Fruit fly (Drosophila melanogaster) whole organism, embryonic: ENCODE measurements around the gene Ogdh.

Experiments used
- Asciz ChIP-seq: fragments of 200-800 bp; sonication (Bioruptor generic); optimal IDR thresholded peaks from 2 replicates; lab custom pipeline; 2017; ENCODE audit warnings: missing biosample characterization, mild to moderate bottlenecking, missing genetic modification characterization, missing genetic modification reagents
- B-H2 ChIP-seq: fragments of 200-800 bp; sonication (Bioruptor generic); optimal IDR thresholded peaks from 2 replicates; lab custom pipeline; 2018; ENCODE audit warnings: missing biosample characterization, mild to moderate bottlenecking, missing genetic modification characterization
- Bgb ChIP-seq: fragments of 200-800 bp; sonication (Bioruptor generic); IDR thresholded peaks from 2 replicates; pipeline ENCODE4 v1.3.6; 2022; ENCODE audit warnings: missing biosample characterization, missing genetic modification characterization; ENCODE audit not compliant: partially characterized antibody
- Blimp-1 ChIP-seq: fragments of 200-800 bp; sonication (Bioruptor generic); optimal IDR thresholded peaks from 3 replicates; lab custom pipeline; 2018; ENCODE audit warnings: missing biosample characterization, missing genetic modification characterization, mild to moderate bottlenecking, moderate library complexity, missing genetic modification reagents
- Bteb2 ChIP-seq: fragments of 200-800 bp; sonication (Bioruptor generic); optimal IDR thresholded peaks from 2 replicates; lab custom pipeline; 2016; ENCODE audit warnings: missing biosample characterization, missing genetic modification characterization
- CG11696 ChIP-seq: fragments of 200-800 bp; sonication (Bioruptor generic); IDR thresholded peaks from 2 replicates; pipeline ENCODE4 v1.3.6; 2022; ENCODE audit warnings: missing biosample characterization, missing genetic modification characterization
- CG12104 ChIP-seq: fragments of 200-800 bp; sonication (Bioruptor generic); optimal IDR thresholded peaks from 3 replicates; lab custom pipeline; 2016; ENCODE audit warnings: missing biosample characterization, missing genetic modification characterization
- CG12155 ChIP-seq: fragments of 200-800 bp; sonication (Bioruptor generic); optimal IDR thresholded peaks from 3 replicates; lab custom pipeline; 2016; ENCODE audit warnings: missing biosample characterization, missing genetic modification characterization
- CG12299 ChIP-seq: fragments of 200-800 bp; sonication (Bioruptor generic); optimal IDR thresholded peaks from 2 replicates; lab custom pipeline; 2018; ENCODE audit warnings: missing biosample characterization, mild to moderate bottlenecking, missing genetic modification characterization
- CG15073 ChIP-seq: fragments of 200-800 bp; sonication (Bioruptor generic); optimal IDR thresholded peaks from 2 replicates; lab custom pipeline; 2016; ENCODE audit warnings: missing biosample characterization, missing genetic modification characterization
- CG16863 ChIP-seq: fragments of 200-800 bp; sonication (Bioruptor generic); optimal IDR thresholded peaks from 3 replicates; lab custom pipeline; 2016; ENCODE audit warnings: missing biosample characterization, missing genetic modification characterization
- CG17328 ChIP-seq: fragments of 200-800 bp; sonication (Bioruptor generic); IDR thresholded peaks from 2 replicates; pipeline ENCODE4 v1.3.6; 2022; ENCODE audit warnings: missing biosample characterization, missing genetic modification characterization
- CG2120 ChIP-seq: fragments of 200-800 bp; sonication (Bioruptor generic); optimal IDR thresholded peaks from 3 replicates; lab custom pipeline; 2016; ENCODE audit warnings: missing biosample characterization, missing genetic modification characterization
- CG2202 ChIP-seq: fragments of 200-800 bp; sonication (Bioruptor generic); optimal IDR thresholded peaks from 2 replicates; lab custom pipeline; 2018; ENCODE audit warnings: missing biosample characterization, mild to moderate bottlenecking, missing genetic modification characterization
- CG2712 ChIP-seq: fragments of 200-800 bp; optimal IDR thresholded peaks from 3 replicates; lab custom pipeline; 2019; ENCODE audit warnings: missing biosample characterization, mild to moderate bottlenecking, missing genetic modification characterization, moderate library complexity
- CG3065 ChIP-seq: fragments of 200-800 bp; sonication (Bioruptor generic); optimal IDR thresholded peaks from 2 replicates; lab custom pipeline; 2016; ENCODE audit warnings: missing biosample characterization, missing genetic modification characterization
- CG43689 ChIP-seq: fragments of 200-800 bp; sonication (Bioruptor generic); IDR thresholded peaks from 2 replicates; pipeline ENCODE4 v1.3.6; 2022; ENCODE audit warnings: missing biosample characterization, missing genetic modification characterization
- CG7271 ChIP-seq: fragments of 200-800 bp; sonication (Bioruptor generic); optimal IDR thresholded peaks from 2 replicates; lab custom pipeline; 2018; ENCODE audit warnings: missing biosample characterization, mild to moderate bottlenecking, missing genetic modification characterization, moderate library complexity
- CG7556 ChIP-seq: fragments of 200-800 bp; sonication (Bioruptor generic); optimal IDR thresholded peaks from 2 replicates; lab custom pipeline; 2017; ENCODE audit warnings: missing biosample characterization, mild to moderate bottlenecking, missing genetic modification characterization
- CG8388 ChIP-seq: fragments of 200-800 bp; sonication (Bioruptor generic); optimal IDR thresholded peaks from 2 replicates; lab custom pipeline; 2019; ENCODE audit warnings: missing biosample characterization, mild to moderate bottlenecking, missing genetic modification characterization, moderate library complexity
- CG9932 ChIP-seq: fragments of 200-800 bp; sonication (Bioruptor generic); IDR thresholded peaks from 2 replicates; pipeline ENCODE4 v1.3.6; 2022; ENCODE audit warnings: missing biosample characterization, missing genetic modification characterization
- Camta ChIP-seq: fragments of 200-800 bp; sonication (Bioruptor generic); optimal IDR thresholded peaks from 2 replicates; lab custom pipeline; 2016; ENCODE audit warnings: missing biosample characterization, missing genetic modification characterization
- CkIIα-i1 ChIP-seq: fragments of 200-800 bp; sonication (Bioruptor generic); IDR thresholded peaks from 2 replicates; pipeline ENCODE4 v1.3.6; 2022; ENCODE audit warnings: missing biosample characterization, missing genetic modification characterization
- Dad ChIP-seq: fragments of 200-800 bp; sonication (Bioruptor generic); optimal IDR thresholded peaks from 3 replicates; lab custom pipeline; 2016; ENCODE audit warnings: missing biosample characterization, missing genetic modification characterization
- Hand ChIP-seq: fragments of 200-800 bp; sonication (Bioruptor generic); optimal IDR thresholded peaks from 2 replicates; lab custom pipeline; 2017; ENCODE audit warnings: mild to moderate bottlenecking, missing biosample characterization, missing genetic modification reagents, missing genetic modification characterization
- Hmr ChIP-seq: fragments of 200-800 bp; sonication (Bioruptor generic); optimal IDR thresholded peaks from 3 replicates; lab custom pipeline; 2017; ENCODE audit warnings: mild to moderate bottlenecking, missing biosample characterization, missing genetic modification reagents, missing genetic modification characterization
- Mes4 ChIP-seq: fragments of 200-800 bp; sonication (Bioruptor generic); optimal IDR thresholded peaks from 2 replicates; lab custom pipeline; 2016; ENCODE audit warnings: missing biosample characterization, missing genetic modification characterization
- Oaz ChIP-seq: fragments of 200-800 bp; sonication (Bioruptor generic); IDR thresholded peaks from 2 replicates; pipeline ENCODE4 v1.3.6; 2022; ENCODE audit warnings: missing biosample characterization, missing genetic modification characterization
- Rx ChIP-seq: fragments of 200-800 bp; sonication (Bioruptor generic); IDR thresholded peaks from 2 replicates; pipeline ENCODE4 v1.3.6; 2022; ENCODE audit warnings: missing biosample characterization, missing genetic modification characterization
- Xrp1 ChIP-seq: fragments of 200-800 bp; sonication (Bioruptor generic); IDR thresholded peaks from 2 replicates; pipeline ENCODE4 v1.3.6; 2022; ENCODE audit warnings: missing biosample characterization, missing genetic modification characterization
- ase ChIP-seq: fragments of 200-800 bp; sonication (Bioruptor generic); IDR thresholded peaks from 3 replicates; pipeline ENCODE4 v1.3.6; 2022; ENCODE audit warnings: missing biosample characterization, missing genetic modification characterization
- ato ChIP-seq: fragments of 200-800 bp; sonication (Bioruptor generic); IDR thresholded peaks from 2 replicates; pipeline ENCODE4 v1.3.6; 2022; ENCODE audit warnings: missing biosample characterization, missing genetic modification characterization; ENCODE audit not compliant: partially characterized antibody
- crol ChIP-seq: fragments of 200-800 bp; sonication (Bioruptor generic); IDR thresholded peaks from 2 replicates; pipeline ENCODE4 v1.3.6; 2022; ENCODE audit warnings: missing biosample characterization, missing genetic modification characterization
- crp ChIP-seq, 2 experiments: fragments of 200-800 bp; sonication (Bioruptor generic); optimal IDR thresholded peaks; 2 replicates in 1 of 2; 3 replicates in 1 of 2; lab custom pipeline; 2017; ENCODE audit warnings: missing biosample characterization in 2 of 2, missing genetic modification characterization in 2 of 2, mild to moderate bottlenecking in 1 of 2, moderate library complexity in 1 of 2
- cwo ChIP-seq: fragments of 200-800 bp; sonication (Bioruptor generic); optimal IDR thresholded peaks from 3 replicates; lab custom pipeline; 2017; ENCODE audit warnings: missing biosample characterization, missing genetic modification characterization, mild to moderate bottlenecking, moderate library complexity, missing genetic modification reagents
- danr ChIP-seq: fragments of 200-800 bp; sonication (Bioruptor generic); IDR thresholded peaks from 2 replicates; pipeline ENCODE4 v1.3.6; 2022; ENCODE audit warnings: missing biosample characterization, missing genetic modification characterization
- emc ChIP-seq: fragments of 200-800 bp; sonication (Bioruptor generic); optimal IDR thresholded peaks from 2 replicates; lab custom pipeline; 2016; ENCODE audit warnings: missing biosample characterization, missing genetic modification characterization
- ems ChIP-seq: fragments of 200-800 bp; sonication (Bioruptor generic); optimal IDR thresholded peaks from 3 replicates; lab custom pipeline; 2016; ENCODE audit warnings: missing biosample characterization, missing genetic modification characterization
- fu2 ChIP-seq: fragments of 200-800 bp; sonication (Bioruptor generic); optimal IDR thresholded peaks from 2 replicates; lab custom pipeline; 2016; ENCODE audit warnings: missing biosample characterization, missing genetic modification characterization
- grau ChIP-seq: fragments of 200-800 bp; optimal IDR thresholded peaks from 3 replicates; lab custom pipeline; 2019; ENCODE audit warnings: missing biosample characterization, mild to moderate bottlenecking, missing genetic modification characterization, moderate library complexity
- gsb ChIP-seq: fragments of 200-800 bp; sonication (Bioruptor generic); IDR thresholded peaks from 2 replicates; pipeline ENCODE4 v1.3.6; 2022; ENCODE audit warnings: missing biosample characterization, missing genetic modification characterization
- h ChIP-seq: fragments of >200 bp; optimal IDR thresholded peaks from 2 replicates; lab custom pipeline; 2017
- lab ChIP-seq: fragments of 200-800 bp; sonication (Bioruptor generic); optimal IDR thresholded peaks from 3 replicates; lab custom pipeline; 2017; ENCODE audit warnings: missing biosample characterization, missing genetic modification characterization, mild to moderate bottlenecking, moderate library complexity, missing genetic modification reagents
- nerfin-1 ChIP-seq: fragments of 200-800 bp; sonication (Bioruptor generic); optimal IDR thresholded peaks from 3 replicates; lab custom pipeline; 2019; ENCODE audit warnings: missing biosample characterization, mild to moderate bottlenecking, missing genetic modification characterization, moderate library complexity
- nerfin-2 ChIP-seq: fragments of 200-800 bp; sonication (Bioruptor generic); IDR thresholded peaks from 2 replicates; pipeline ENCODE4 v1.3.6; 2022; ENCODE audit warnings: missing biosample characterization, missing genetic modification characterization; ENCODE audit not compliant: partially characterized antibody
- pb ChIP-seq: fragments of 200-800 bp; sonication (Bioruptor generic); optimal IDR thresholded peaks from 3 replicates; lab custom pipeline; 2016; ENCODE audit warnings: missing biosample characterization, missing genetic modification characterization
- ro ChIP-seq: fragments of 200-800 bp; sonication (Bioruptor generic); IDR thresholded peaks from 2 replicates; pipeline ENCODE4 v1.3.6; 2022; ENCODE audit warnings: missing biosample characterization, missing genetic modification characterization
- stwl ChIP-seq: fragments of 200-800 bp; sonication (Bioruptor generic); optimal IDR thresholded peaks from 3 replicates; lab custom pipeline; 2018; ENCODE audit warnings: missing biosample characterization, mild to moderate bottlenecking, missing genetic modification characterization, moderate library complexity
- trh ChIP-seq: fragments of 200-800 bp; sonication (Bioruptor generic); optimal IDR thresholded peaks from 2 replicates; lab custom pipeline; 2016; ENCODE audit warnings: missing biosample characterization, missing genetic modification characterization
- ttk ChIP-seq: fragments of 200-800 bp; sonication (Bioruptor generic); IDR thresholded peaks from 2 replicates; pipeline ENCODE4 v2.1.2; 2022; ENCODE audit warnings: missing biosample characterization, missing genetic modification characterization
- z ChIP-seq: fragments of 200-800 bp; sonication (Bioruptor generic); IDR thresholded peaks from 3 replicates; pipeline ENCODE4 v1.3.6; 2022; ENCODE audit warnings: missing biosample characterization, missing genetic modification characterization

Gene Ogdh

dm6 chr3L:16955219-16956002 is 789 bp downstream of the Ogdh start (continued):
- TF ChIP-seq CG15073 (GFP tag; lab: Kevin White, UChicago) (no peak), z (GFP tag; lab: Robert Waterston, UW) (no peak), nerfin-2 (GFP tag; lab: Robert Waterston, UW) (peak; percentile 43; the same call in 1 of the 2 replicates), CkIIα-i1 (GFP tag; lab: Robert Waterston, UW) (no peak), CG2712 (tag; lab: Kevin White, UChicago) (peak; percentile 57), ato (GFP tag; lab: Robert Waterston, UW) (peak; percentile 81), CG11696 (GFP tag; lab: Robert Waterston, UW) (no peak), grau (tag; lab: Kevin White, UChicago) (peak; percentile 43), fu2 (GFP tag; lab: Kevin White, UChicago) (no peak), stwl (peak; percentile 93), nerfin-1 (tag; lab: Kevin White, UChicago) (peak; percentile 9), B-H2 (peak; percentile 33), CG12299 (tag; lab: Kevin White, UChicago) (no peak), Oaz (no peak), CG9932 (GFP tag; lab: Robert Waterston, UW) (peak; percentile 57), CG7271 (no peak), lab (peak; percentile 32), crp (GFP tag; optimal IDR thresholded peaks at IDR 0.05; lab: Kevin White, UChicago) (no peak), Camta (GFP tag; lab: Kevin White, UChicago) (no peak), CG8388 (no peak), ttk (no peak), pb (no peak), CG7556 (GFP tag; lab: Kevin White, UChicago) (no peak), danr (GFP tag; lab: Robert Waterston, UW) (no peak), CG2202 (no peak), CG17328 (GFP tag; lab: Robert Waterston, UW) (no peak), Dad (GFP tag; lab: Kevin White, UChicago) (no peak), Blimp-1 (GFP tag; lab: Kevin White, UChicago) (peak; percentile 57), CG12155 (GFP tag; lab: Kevin White, UChicago) (no peak), CG3065 (no peak), CG43689 (GFP tag; lab: Robert Waterston, UW) (no peak), Mes4 (GFP tag; lab: Kevin White, UChicago) (peak; percentile 9), CG12104 (no peak), Asciz (GFP tag; lab: Kevin White, UChicago) (no peak), emc (no peak), ems (no peak), h (lab: Kevin White, UChicago) (no peak), CG2120 (GFP tag; lab: Kevin White, UChicago) (peak; percentile 39), Xrp1 (no peak), Rx (GFP tag; lab: Robert Waterston, UW) (no peak), Hmr (GFP tag; lab: Kevin White, UChicago) (peak; percentile 62), Bteb2 (GFP tag; lab: Kevin White, UChicago) (no peak), trh (no peak), Bgb (GFP tag; lab: Robert Waterston, UW) (peak; percentile 97), ro (GFP tag; lab: Robert Waterston, UW) (no peak), crol (GFP tag; lab: Robert Waterston, UW) (no peak), gsb (no peak), Hand (GFP tag; lab: Kevin White, UChicago) (no peak), ase (GFP tag; lab: Robert Waterston, UW) (no peak), cwo (no peak), CG16863 (GFP tag; lab: Kevin White, UChicago) (peak; percentile 14)
